Worm (Caenorhabditis elegans) whole organism, young adult: ENCODE results near the gene dmsr-14.

Experiments used
- B0035.1 ChIP-seq: sonication (generic microtip); optimal IDR thresholded peaks from 2 replicates; lab custom pipeline; 2016; ENCODE audit warnings: missing genetic modification characterization, mild to moderate bottlenecking, missing compliant biosample characterization, missing genotype, missing genetic modification reagents
- B0336.3 ChIP-seq: fragments of 200-800 bp; sonication (Bioruptor generic); IDR thresholded peaks from 2 replicates; pipeline ENCODE4 v1.3.6; 2022; ENCODE audit warnings: missing genetic modification characterization, missing compliant biosample characterization
- F23B12.7 ChIP-seq: sonication (generic microtip); optimal IDR thresholded peaks from 2 replicates; lab custom pipeline; 2017; ENCODE audit warnings: missing genetic modification characterization, mild to moderate bottlenecking, missing compliant biosample characterization, antibody characterized with exemption, moderate library complexity; ENCODE audit not compliant: insufficient read depth
- F39B2.1 ChIP-seq: fragments of 200-800 bp; sonication (Bioruptor generic); IDR thresholded peaks from 2 replicates; pipeline ENCODE4 v1.3.6; 2022; ENCODE audit warnings: missing genetic modification reagents, missing genetic modification characterization, missing compliant biosample characterization
- F55B11.4 ChIP-seq: sonication (generic microtip); optimal IDR thresholded peaks from 2 replicates; lab custom pipeline; 2016; ENCODE audit warnings: missing compliant biosample characterization, missing genetic modification characterization, borderline replicate concordance; ENCODE audit not compliant: insufficient read depth
- K11D2.4 ChIP-seq: fragments of 200-800 bp; sonication (Bioruptor generic); IDR thresholded peaks from 2 replicates; pipeline ENCODE4 v1.3.6; 2022; ENCODE audit warnings: missing genetic modification reagents, missing genetic modification characterization, missing compliant biosample characterization
- Y79H2A.3 ChIP-seq: fragments of 200-800 bp; sonication (Bioruptor generic); conservative IDR thresholded peaks from 2 replicates; pipeline ENCODE4 v1.3.6; 2022; ENCODE audit warnings: missing genetic modification reagents, missing genetic modification characterization, missing compliant biosample characterization
- akir-1 ChIP-seq: fragments of 200-800 bp; sonication (Bioruptor generic); optimal IDR thresholded peaks from 2 replicates; lab custom pipeline; 2018; ENCODE audit warnings: mild to moderate bottlenecking, missing genetic modification characterization, moderate library complexity, missing compliant biosample characterization
- ama-1 ChIP-seq, 3 experiments: fragments of 150-350 bp in 1 of 3; sonication (generic microtip) in 2 of 3; optimal IDR thresholded peaks; 2 replicates each; lab custom pipeline; 2014 to 2018; ENCODE audit warnings: missing biosample characterization in 2 of 3, missing genetic modification characterization in 2 of 3, missing genetic modification reagents in 2 of 3
- athp-1 ChIP-seq: sonication (generic microtip); optimal IDR thresholded peaks from 2 replicates; lab custom pipeline; 2017; ENCODE audit warnings: mild to moderate bottlenecking, missing genetic modification characterization, missing compliant biosample characterization
- attf-5 ChIP-seq: fragments of 200-800 bp; sonication (Bioruptor generic); optimal IDR thresholded peaks from 2 replicates; lab custom pipeline; 2018; ENCODE audit warnings: mild to moderate bottlenecking, missing genetic modification characterization, missing compliant biosample characterization
- attf-6 ChIP-seq: fragments of 200-800 bp; sonication (Bioruptor generic); IDR thresholded peaks from 2 replicates; pipeline ENCODE4 v1.3.6; 2022; ENCODE audit warnings: missing genetic modification reagents, missing genetic modification characterization, missing compliant biosample characterization
- cebp-1 ChIP-seq, 2 experiments: fragments of 200-800 bp in 1 of 2; sonication (Bioruptor generic) in 1 of 2; sonication (generic microtip) in 1 of 2; IDR thresholded peaks in 1 of 2; optimal IDR thresholded peaks in 1 of 2; 2 replicates each; pipeline versions ENCODE4 v1.3.6 to Lab custom; 2017 to 2022; ENCODE audit warnings: missing compliant biosample characterization in 2 of 2, missing genetic modification characterization in 2 of 2, mild to moderate bottlenecking in 1 of 2, missing genetic modification reagents in 1 of 2, moderate library complexity in 1 of 2
- ceh-100 ChIP-seq: fragments of 200-800 bp; sonication (Bioruptor generic); IDR thresholded peaks from 2 replicates; pipeline ENCODE4 v1.3.6; 2022; ENCODE audit warnings: missing genetic modification reagents, missing genetic modification characterization, missing compliant biosample characterization
- ceh-91 ChIP-seq: fragments of 200-800 bp; sonication (Bioruptor generic); IDR thresholded peaks from 2 replicates; pipeline ENCODE4 v1.3.6; 2022; ENCODE audit warnings: missing genetic modification reagents, missing genetic modification characterization, missing compliant biosample characterization
- die-1 ChIP-seq: sonication (generic microtip); optimal IDR thresholded peaks from 2 replicates; lab custom pipeline; 2016; ENCODE audit warnings: missing genotype, mild to moderate bottlenecking, missing genetic modification characterization, missing compliant biosample characterization
- egl-44 ChIP-seq: fragments of 200-800 bp; sonication (Bioruptor generic); IDR thresholded peaks from 2 replicates; pipeline ENCODE4 v1.3.6; 2022; ENCODE audit warnings: missing genetic modification reagents, missing genetic modification characterization, missing compliant biosample characterization
- ekl-4 ChIP-seq: fragments of 200-800 bp; sonication (Bioruptor generic); IDR thresholded peaks from 2 replicates; pipeline ENCODE4 v1.3.6; 2022; ENCODE audit warnings: missing genetic modification reagents, missing genetic modification characterization, missing compliant biosample characterization
- ets-4 ChIP-seq: fragments of 200-800 bp; sonication (Bioruptor generic); optimal IDR thresholded peaks from 2 replicates; lab custom pipeline; 2018; ENCODE audit warnings: mild to moderate bottlenecking, missing genetic modification characterization, missing compliant biosample characterization
- hmg-20 ChIP-seq: fragments of 200-800 bp; sonication (Bioruptor generic); IDR thresholded peaks from 2 replicates; pipeline ENCODE4 v1.3.6; 2022; ENCODE audit warnings: missing genetic modification reagents, missing genetic modification characterization, missing compliant biosample characterization
- let-526 ChIP-seq: fragments of 200-800 bp; sonication (Bioruptor generic); IDR thresholded peaks from 2 replicates; pipeline ENCODE4 v1.3.6; 2022; ENCODE audit warnings: missing genetic modification reagents, missing genetic modification characterization, missing compliant biosample characterization
- lin-54 ChIP-seq: fragments of 200-800 bp; sonication (Bioruptor generic); optimal IDR thresholded peaks from 2 replicates; lab custom pipeline; 2018; ENCODE audit warnings: mild to moderate bottlenecking, missing genetic modification characterization, missing compliant biosample characterization
- madf-10 ChIP-seq: sonication (generic microtip); optimal IDR thresholded peaks from 2 replicates; lab custom pipeline; 2016; ENCODE audit warnings: mild to moderate bottlenecking, missing genetic modification characterization, missing compliant biosample characterization
- madf-8 ChIP-seq: fragments of 200-800 bp; sonication (Bioruptor generic); conservative IDR thresholded peaks from 2 replicates; pipeline ENCODE4 v1.3.6; 2022; ENCODE audit warnings: missing genetic modification reagents, missing genetic modification characterization, missing compliant biosample characterization
- mcd-1 ChIP-seq: fragments of 200-800 bp; sonication (Bioruptor generic); IDR thresholded peaks from 2 replicates; pipeline ENCODE4 v1.3.6; 2022; ENCODE audit warnings: missing genetic modification reagents, missing genetic modification characterization, missing compliant biosample characterization
- mel-28 ChIP-seq: sonication (generic microtip); optimal IDR thresholded peaks from 2 replicates; lab custom pipeline; 2016; ENCODE audit warnings: borderline replicate concordance, mild to moderate bottlenecking, missing genetic modification characterization, missing compliant biosample characterization
- nfya-1 ChIP-seq: sonication (generic microtip); optimal IDR thresholded peaks from 2 replicates; lab custom pipeline; 2017; ENCODE audit warnings: antibody characterized with exemption, missing compliant biosample characterization, missing genetic modification characterization, borderline replicate concordance; ENCODE audit not compliant: insufficient read depth
- nhr-120 ChIP-seq: fragments of 200-800 bp; sonication (Bioruptor generic); IDR thresholded peaks from 2 replicates; pipeline ENCODE4 v1.3.6; 2022; ENCODE audit warnings: missing genetic modification characterization, missing compliant biosample characterization
- nhr-80 ChIP-seq: sonication (generic microtip); optimal IDR thresholded peaks from 2 replicates; lab custom pipeline; 2016; ENCODE audit warnings: missing genetic modification characterization, missing compliant biosample characterization
- pbrm-1 ChIP-seq: fragments of 200-800 bp; sonication (Bioruptor generic); IDR thresholded peaks from 2 replicates; pipeline ENCODE4 v1.3.6; 2022; ENCODE audit warnings: missing genetic modification reagents, missing genetic modification characterization, missing compliant biosample characterization
- rpc-1 ChIP-seq, 2 experiments: fragments of 150-350 bp in 1 of 2; sonication (generic microtip) in 1 of 2; optimal IDR thresholded peaks; 2 replicates each; lab custom pipeline; 2014 to 2018; ENCODE audit warnings: missing biosample characterization in 1 of 2, missing genetic modification characterization in 1 of 2, missing genetic modification reagents in 1 of 2, missing genotype in 1 of 2
- snpc-1.3 ChIP-seq: sonication (generic microtip); optimal IDR thresholded peaks from 2 replicates; lab custom pipeline; 2017; ENCODE audit warnings: missing genetic modification characterization, mild to moderate bottlenecking, missing compliant biosample characterization, antibody characterized with exemption, moderate library complexity, missing genotype, missing genetic modification reagents; ENCODE audit not compliant: insufficient read depth
- snpc-4 ChIP-seq, 5 experiments: fragments of 150-350 bp in 1 of 5; sonication (generic microtip) in 4 of 5; optimal IDR thresholded peaks; 2 replicates each; lab custom pipeline; 2014 to 2018; ENCODE audit warnings: missing genetic modification characterization in 5 of 5, missing biosample characterization in 3 of 5, antibody characterized with exemption in 2 of 5, mild to moderate bottlenecking in 2 of 5, missing compliant biosample characterization in 2 of 5, missing genotype in 2 of 5, moderate library complexity in 2 of 5, missing genetic modification reagents in 1 of 5
- zfh-2 ChIP-seq: fragments of 200-800 bp; sonication (Bioruptor generic); conservative IDR thresholded peaks from 2 replicates; pipeline ENCODE4 v1.3.6; 2022; ENCODE audit warnings: missing genetic modification reagents, missing genetic modification characterization, missing compliant biosample characterization
- ztf-25 ChIP-seq: fragments of 200-800 bp; sonication (Bioruptor generic); IDR thresholded peaks from 2 replicates; pipeline ENCODE4 v1.3.6; 2022; ENCODE audit warnings: missing genetic modification reagents, missing genetic modification characterization, missing compliant biosample characterization
- ztf-6 ChIP-seq: fragments of 200-800 bp; sonication (Bioruptor generic); IDR thresholded peaks from 2 replicates; pipeline ENCODE4 v1.3.6; 2022; ENCODE audit warnings: missing genetic modification reagents, missing genetic modification characterization, missing compliant biosample characterization

Gene dmsr-14

DNA sequence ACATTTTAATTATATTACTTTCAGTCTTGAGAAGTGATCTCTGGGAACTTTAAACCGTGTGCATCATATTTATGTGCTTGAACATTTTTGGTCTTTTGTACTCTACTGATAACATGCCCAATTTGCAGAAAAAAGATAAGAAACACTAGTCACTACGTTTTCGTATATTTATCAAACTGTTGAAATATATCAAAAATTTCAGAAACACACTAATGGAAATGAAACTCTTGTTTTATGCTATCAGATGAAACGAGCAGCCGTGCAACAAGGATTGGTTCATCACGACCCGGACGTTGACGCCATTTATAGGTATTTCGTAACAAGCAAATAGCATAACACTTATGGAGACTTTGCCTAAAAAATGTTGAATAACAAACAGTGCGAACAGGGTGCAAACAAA, 6.3 kb upstream of the dmsr-14 start:
- TF ChIP-seq cebp-1 (GFP tag; IDR thresholded peaks at IDR 0.05; lab: Robert Waterston, UW) (peak; percentile 82), cebp-1 (tag; optimal IDR thresholded peaks at IDR 0.05; lab: Kevin White, UChicago) (no peak), nhr-80 (peak; percentile 93), die-1 (tag; lab: Kevin White, UChicago) (no peak), ets-4 (peak; percentile 67)
- TF ChIP-seq, all 124 proteins: peak for 3

DNA sequence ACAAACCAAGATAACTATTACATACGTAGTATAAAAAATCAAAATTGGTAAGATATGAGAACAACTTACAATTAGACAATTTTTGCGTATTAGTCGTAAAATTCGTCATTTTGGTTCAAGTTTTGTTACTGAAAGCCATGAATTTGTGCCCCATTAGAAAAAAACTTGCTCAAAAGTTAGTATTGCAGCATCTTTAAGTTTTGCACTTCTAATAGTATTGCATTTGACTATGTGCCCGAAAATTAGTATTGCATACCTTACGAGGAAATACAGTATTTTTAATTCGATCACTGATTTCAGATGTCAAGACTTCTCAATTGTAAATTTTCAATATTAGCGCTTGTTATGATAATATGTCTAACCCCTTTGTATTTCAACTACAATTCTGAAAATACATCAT, 4.4 kb upstream of the dmsr-14 start, which contains the start of gene T15B7.8:
T15B7.8 (plus strand) TSS at position 301 of the 400 bp plus-strand sequence.
- TF ChIP-seq pbrm-1 (GFP tag; lab: Robert Waterston, UW) (no peak), mel-28 (tag; lab: Kevin White, UChicago) (no peak), F55B11.4 (no peak), let-526 (GFP tag; lab: Robert Waterston, UW) (no peak), madf-10 (no peak), F23B12.7 (tag; lab: Kevin White, UChicago) (no peak), ceh-91 (no peak), ekl-4 (GFP tag; lab: Robert Waterston, UW) (no peak), athp-1 (no peak), nfya-1 (tag; lab: Kevin White, UChicago) (no peak), F39B2.1 (GFP tag; lab: Robert Waterston, UW) (no peak), B0336.3 (GFP tag; lab: Robert Waterston, UW) (no peak), lin-54 (GFP tag; lab: Kevin White, UChicago) (no peak), Y79H2A.3 (GFP tag; lab: Robert Waterston, UW) (no peak), die-1 (tag; lab: Kevin White, UChicago) (no peak), K11D2.4 (GFP tag; lab: Robert Waterston, UW) (no peak), nhr-120 (GFP tag; lab: Robert Waterston, UW) (no peak), ztf-25 (no peak)

DNA sequence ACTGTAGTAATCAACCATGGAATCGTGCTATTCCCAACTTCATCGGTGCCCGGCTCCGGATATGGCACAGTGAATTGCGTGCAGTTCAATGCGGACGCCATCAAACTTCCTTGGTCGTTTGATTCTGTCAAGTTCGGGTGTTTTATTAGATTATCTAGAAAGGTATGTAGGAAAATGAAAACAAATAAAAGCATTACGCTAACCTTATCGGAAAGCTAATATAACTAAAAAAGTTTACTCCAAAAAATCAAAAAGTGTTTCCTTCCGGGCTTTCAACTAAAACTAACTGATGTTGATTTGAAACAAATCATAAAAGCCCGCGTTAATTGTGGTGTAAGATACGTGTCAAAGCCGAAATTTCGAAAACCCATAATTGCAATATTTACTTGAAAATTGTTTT, 2.7 kb upstream of the dmsr-14 start, which contains the start of gene dmsr-13:
dmsr-13 (minus strand) TSS at position 101 of the 400 bp plus-strand sequence.
- no peak for TF ChIP-seq K11D2.4 (GFP tag; lab: Robert Waterston, UW)
- TF ChIP-seq snpc-1.3: no peak

ce11 chrV:6813862-6814261, 3.2 kb downstream of the dmsr-14 start:
- TF ChIP-seq mcd-1 (no peak), attf-6 (GFP tag; lab: Robert Waterston, UW) (no peak), attf-5 (GFP tag; lab: Kevin White, UChicago) (no peak), zfh-2 (GFP tag; lab: Robert Waterston, UW) (no peak), rpc-1 (optimal IDR thresholded peaks at IDR 0.05; lab: Kevin White, UChicago) (no peak), rpc-1 (tag; optimal IDR thresholded peaks at IDR 0.05; lab: Kevin White, UChicago) (no peak), ceh-100 (GFP tag; lab: Robert Waterston, UW) (no peak), akir-1 (no peak), hmg-20 (no peak), ama-1 (optimal IDR thresholded peaks at IDR 0.05; lab: Kevin White, UChicago) (no peak), ama-1 (GFP tag; optimal IDR thresholded peaks at IDR 0.05; lab: Kevin White, UChicago) (no peak), egl-44 (GFP tag; lab: Robert Waterston, UW) (no peak), madf-8 (GFP tag; lab: Robert Waterston, UW) (no peak), snpc-4 (GFP tag; optimal IDR thresholded peaks at IDR 0.05; lab: Kevin White, UChicago) (no peak), snpc-4 (tag; optimal IDR thresholded peaks at IDR 0.05; lab: Kevin White, UChicago) (no peak), ztf-6 (GFP tag; lab: Robert Waterston, UW) (no peak), B0035.1 (no peak)
